Worm (Caenorhabditis elegans): ENCODE measurements around the gene C37C3.9.

ce11 chrV:7819585-7819984 is 34.9 kb downstream of the C37C3.9 start:
- TF ChIP-seq gmeb-1 (tag; optimal IDR thresholded peaks at IDR 0.05) (no peak), snpc-4 (tag; optimal IDR thresholded peaks at IDR 0.05) (no peak), nhr-237 (tag; optimal IDR thresholded peaks at IDR 0.05) (no peak), skn-1 (tag; optimal IDR thresholded peaks at IDR 0.05) (no peak), ceh-82 (tag; optimal IDR thresholded peaks at IDR 0.05) (no peak), peb-1 (tag; optimal IDR thresholded peaks at IDR 0.05) (no peak), lsy-2 (tag; optimal IDR thresholded peaks at IDR 0.05) (no peak), elt-3 (tag; optimal IDR thresholded peaks at IDR 0.05) (no peak), mab-5 (tag; optimal IDR thresholded peaks at IDR 0.05) (no peak), alr-1 (tag; optimal IDR thresholded peaks at IDR 0.05) (no peak), nhr-77 (tag; optimal IDR thresholded peaks at IDR 0.05) (no peak), zag-1 (tag; optimal IDR thresholded peaks at IDR 0.05) (no peak), lin-11 (tag; optimal IDR thresholded peaks at IDR 0.05) (no peak)
